Worm (Caenorhabditis elegans) whole organism, L4/young adult: Measurements from ENCODE around the gene F13D11.3.

ENCODE experiments used
- dao-5 ChIP-seq: sonication (generic microtip); optimal IDR thresholded peaks from 2 replicates; lab custom pipeline; 2016; ENCODE audit warnings: missing genotype, missing genetic modification characterization, moderate library complexity, missing compliant biosample characterization
- him-1 ChIP-seq: sonication (generic microtip); optimal IDR thresholded peaks from 2 replicates; lab custom pipeline; 2016; ENCODE audit warnings: missing genotype, missing genetic modification reagents, missing genetic modification characterization, missing compliant biosample characterization

- no peak for TF ChIP-seq him-1
- no peak for TF ChIP-seq dao-5 (tag; lab: Kevin White, UChicago)
These were observed 23.5 kb upstream of the F13D11.3 start, which contains the start of gene acp-5 for ce11 chrX:5829175-5829574.
